Worm (Caenorhabditis elegans) whole organism, mixed stage, embryonic: Measurements from ENCODE around the gene C48B4.3.

Source experiments
- blmp-1 ChIP-seq: fragments of 150-350 bp; optimal IDR thresholded peaks from 2 replicates; lab custom pipeline; 2014; ENCODE audit warnings: missing biosample characterization, missing genetic modification characterization
- elt-3 ChIP-seq: fragments of 150-350 bp; optimal IDR thresholded peaks from 2 replicates; lab custom pipeline; 2014; ENCODE audit warnings: missing biosample characterization, missing genetic modification characterization
- hlh-1 ChIP-seq: fragments of 150-350 bp; optimal IDR thresholded peaks from 2 replicates; lab custom pipeline; 2014; ENCODE audit warnings: missing biosample characterization, missing genetic modification reagents, missing genetic modification characterization
- lin-13 ChIP-seq: fragments of 150-350 bp; optimal IDR thresholded peaks from 2 replicates; lab custom pipeline; 2014; ENCODE audit warnings: missing biosample characterization, missing genetic modification characterization
- lsy-2 ChIP-seq: fragments of 150-350 bp; optimal IDR thresholded peaks from 2 replicates; lab custom pipeline; 2014; ENCODE audit warnings: missing biosample characterization, missing genetic modification characterization
- mab-5 ChIP-seq: fragments of 150-350 bp; optimal IDR thresholded peaks from 2 replicates; lab custom pipeline; 2014; ENCODE audit warnings: missing biosample characterization, missing genetic modification characterization
- mep-1 ChIP-seq: fragments of 150-350 bp; optimal IDR thresholded peaks from 2 replicates; lab custom pipeline; 2017; ENCODE audit warnings: missing biosample characterization, missing genetic modification reagents, missing genetic modification characterization, inconsistent platforms
- nhr-237 ChIP-seq: fragments of 150-350 bp; optimal IDR thresholded peaks from 2 replicates; lab custom pipeline; 2014; ENCODE audit warnings: missing biosample characterization, missing genetic modification characterization
- snpc-4 ChIP-seq: fragments of 150-350 bp; optimal IDR thresholded peaks from 2 replicates; lab custom pipeline; 2014; ENCODE audit warnings: missing biosample characterization, missing genetic modification characterization
- unc-62 ChIP-seq: fragments of 150-350 bp; optimal IDR thresholded peaks from 2 replicates; lab custom pipeline; 2014; ENCODE audit warnings: missing biosample characterization, missing genetic modification reagents, missing genetic modification characterization
- ztf-11 ChIP-seq: fragments of 150-350 bp; optimal IDR thresholded peaks from 2 replicates; lab custom pipeline; 2014; ENCODE audit warnings: missing biosample characterization, missing genetic modification characterization

- TF ChIP-seq elt-3 (tag; lab: Kevin White, UChicago) = no peak
- no peak for TF ChIP-seq unc-62 (GFP tag; lab: Kevin White, UChicago)
- TF ChIP-seq snpc-4 (tag; lab: Kevin White, UChicago) = no peak
- TF ChIP-seq mab-5 (tag; lab: Kevin White, UChicago) = no peak
- TF ChIP-seq lsy-2 (tag; lab: Kevin White, UChicago) = no peak
- TF ChIP-seq blmp-1 (tag; lab: Kevin White, UChicago) = no peak
- TF ChIP-seq mep-1 (tag; lab: Kevin White, UChicago) = no peak
- TF ChIP-seq nhr-237 (tag; lab: Kevin White, UChicago) = no peak
- TF ChIP-seq ztf-11 (tag; lab: Kevin White, UChicago) = no peak
- TF ChIP-seq hlh-1 (tag; lab: Kevin White, UChicago) = no peak
- no peak for TF ChIP-seq lin-13 (tag; lab: Kevin White, UChicago)
Observed at ce11 chrIII:9615114-9615513, 32.9 kb upstream of the C48B4.3 start.
